Fruit fly (Drosophila melanogaster) whole organism, embryonic: Measurements from ENCODE around the gene Cortactin.
A peak's percentile ranks its signal among the peaks of the same experiment; 100 is the strongest.

Experiments used
- C15 ChIP-seq: fragments of 200-800 bp; sonication (Bioruptor generic); IDR thresholded peaks from 3 replicates; pipeline ENCODE4 v1.3.6; 2022; ENCODE audit warnings: missing biosample characterization, missing genetic modification characterization
- CG10147 ChIP-seq: fragments of 200-800 bp; sonication (Bioruptor generic); optimal IDR thresholded peaks from 2 replicates; lab custom pipeline; 2019; ENCODE audit warnings: missing biosample characterization, mild to moderate bottlenecking, missing genetic modification characterization, moderate library complexity
- CG10543 ChIP-seq: fragments of 200-800 bp; sonication (Bioruptor generic); optimal IDR thresholded peaks from 3 replicates; lab custom pipeline; 2017; ENCODE audit warnings: missing biosample characterization, mild to moderate bottlenecking, missing genetic modification characterization, moderate library complexity
- CG10979 ChIP-seq: fragments of 200-800 bp; sonication (Bioruptor generic); optimal IDR thresholded peaks from 2 replicates; lab custom pipeline; 2018; ENCODE audit warnings: missing biosample characterization, mild to moderate bottlenecking, missing genetic modification characterization, moderate library complexity
- CG11085 ChIP-seq: fragments of 200-800 bp; sonication (Bioruptor generic); IDR thresholded peaks from 2 replicates; pipeline ENCODE4 v1.3.6; 2022; ENCODE audit warnings: missing biosample characterization, missing genetic modification characterization
- CG11456 ChIP-seq: fragments of 200-800 bp; sonication (Bioruptor generic); IDR thresholded peaks from 3 replicates; pipeline ENCODE4 v1.3.6; 2022; ENCODE audit warnings: missing biosample characterization, missing genetic modification characterization
- CG12155 ChIP-seq: fragments of 200-800 bp; sonication (Bioruptor generic); optimal IDR thresholded peaks from 3 replicates; lab custom pipeline; 2016; ENCODE audit warnings: missing biosample characterization, missing genetic modification characterization
- CG13775 ChIP-seq: fragments of 200-800 bp; sonication (Bioruptor generic); optimal IDR thresholded peaks from 3 replicates; lab custom pipeline; 2017; ENCODE audit warnings: missing biosample characterization, mild to moderate bottlenecking, missing genetic modification characterization
- CG14050 ChIP-seq: fragments of 200-800 bp; sonication (Bioruptor generic); IDR thresholded peaks from 3 replicates; pipeline ENCODE4 v1.3.6; 2022; ENCODE audit warnings: missing biosample characterization, missing genetic modification characterization
- CG14441 ChIP-seq: fragments of 200-800 bp; sonication (Bioruptor generic); IDR thresholded peaks from 2 replicates; pipeline ENCODE4 v1.3.6; 2022; ENCODE audit warnings: missing biosample characterization, missing genetic modification characterization
- CG15601 ChIP-seq: fragments of 200-800 bp; sonication (Bioruptor generic); optimal IDR thresholded peaks from 3 replicates; lab custom pipeline; 2019; ENCODE audit warnings: missing biosample characterization, mild to moderate bottlenecking, missing genetic modification characterization, moderate library complexity
- CG15696 ChIP-seq: fragments of 200-800 bp; sonication (Bioruptor generic); optimal IDR thresholded peaks from 2 replicates; lab custom pipeline; 2019; ENCODE audit warnings: missing biosample characterization, mild to moderate bottlenecking, missing genetic modification characterization, moderate library complexity
- CG1603 ChIP-seq: fragments of 200-800 bp; sonication (Bioruptor generic); optimal IDR thresholded peaks from 2 replicates; lab custom pipeline; 2019; ENCODE audit warnings: missing biosample characterization, mild to moderate bottlenecking, missing genetic modification characterization, moderate library complexity
- CG18619 ChIP-seq: fragments of 200-800 bp; sonication (Bioruptor generic); optimal IDR thresholded peaks from 3 replicates; lab custom pipeline; 2017; ENCODE audit warnings: missing biosample characterization, mild to moderate bottlenecking, missing genetic modification characterization
- CG34422 ChIP-seq: fragments of 200-800 bp; sonication (Bioruptor generic); IDR thresholded peaks from 3 replicates; pipeline ENCODE4 v1.3.6; 2022; ENCODE audit warnings: missing biosample characterization, missing genetic modification characterization
- CG42726 ChIP-seq: fragments of 200-800 bp; sonication (Bioruptor generic); IDR thresholded peaks from 2 replicates; pipeline ENCODE4 v1.3.6; 2022; ENCODE audit warnings: missing biosample characterization, missing genetic modification characterization; ENCODE audit not compliant: partially characterized antibody
- CG4617 ChIP-seq: fragments of 200-800 bp; sonication (Bioruptor generic); optimal IDR thresholded peaks from 3 replicates; lab custom pipeline; 2016; ENCODE audit warnings: missing biosample characterization, missing genetic modification characterization, borderline replicate concordance
- CG6683 ChIP-seq: fragments of 200-800 bp; sonication (Bioruptor generic); optimal IDR thresholded peaks from 2 replicates; lab custom pipeline; 2017; ENCODE audit warnings: missing biosample characterization, mild to moderate bottlenecking, missing genetic modification characterization, missing genetic modification reagents
- CG6854 ChIP-seq: fragments of 200-800 bp; sonication (Bioruptor generic); optimal IDR thresholded peaks from 3 replicates; lab custom pipeline; 2017; ENCODE audit warnings: missing biosample characterization, mild to moderate bottlenecking, missing genetic modification characterization
- CG7745 ChIP-seq: fragments of 200-800 bp; sonication (Bioruptor generic); optimal IDR thresholded peaks from 2 replicates; lab custom pipeline; 2018; ENCODE audit warnings: missing biosample characterization, mild to moderate bottlenecking, missing genetic modification characterization, moderate library complexity
- CG7786 ChIP-seq: fragments of 200-800 bp; sonication (Bioruptor generic); optimal IDR thresholded peaks from 2 replicates; lab custom pipeline; 2016; ENCODE audit warnings: missing biosample characterization, missing genetic modification characterization
- CG7928 ChIP-seq: fragments of 200-800 bp; sonication (Bioruptor generic); optimal IDR thresholded peaks from 2 replicates; lab custom pipeline; 2017; ENCODE audit warnings: missing biosample characterization, mild to moderate bottlenecking, missing genetic modification characterization
- CG8359 ChIP-seq: fragments of 200-800 bp; sonication (Bioruptor generic); optimal IDR thresholded peaks from 2 replicates; lab custom pipeline; 2017; ENCODE audit warnings: missing biosample characterization, mild to moderate bottlenecking, missing genetic modification characterization, borderline replicate concordance
- CG8765 ChIP-seq: fragments of 200-800 bp; sonication (Bioruptor generic); IDR thresholded peaks from 2 replicates; pipeline ENCODE4 v1.3.6; 2022; ENCODE audit warnings: missing biosample characterization, missing genetic modification characterization
- CrebB ChIP-seq: fragments of 200-800 bp; sonication (Bioruptor generic); optimal IDR thresholded peaks from 3 replicates; lab custom pipeline; 2018; ENCODE audit warnings: missing biosample characterization, mild to moderate bottlenecking, missing genetic modification characterization
- Deaf1 ChIP-seq: fragments of 200-800 bp; optimal IDR thresholded peaks from 3 replicates; lab custom pipeline; 2019; ENCODE audit warnings: missing biosample characterization, mild to moderate bottlenecking, missing genetic modification characterization, moderate library complexity
- Dp ChIP-seq: fragments of 200-800 bp; sonication (Bioruptor generic); optimal IDR thresholded peaks from 2 replicates; lab custom pipeline; 2018; ENCODE audit warnings: missing biosample characterization, mild to moderate bottlenecking, missing genetic modification characterization, moderate library complexity
- E2f1 ChIP-seq: fragments of 200-800 bp; sonication (Bioruptor generic); IDR thresholded peaks from 2 replicates; pipeline ENCODE4 v1.3.6; 2022; ENCODE audit warnings: missing biosample characterization, missing genetic modification characterization
- Ets65A ChIP-seq: fragments of 200-800 bp; sonication (Bioruptor generic); peaks from one replicate; lab custom pipeline; 2016; ENCODE audit warnings: missing biosample characterization, missing genetic modification characterization
- Hand ChIP-seq: fragments of 200-800 bp; sonication (Bioruptor generic); optimal IDR thresholded peaks from 2 replicates; lab custom pipeline; 2017; ENCODE audit warnings: mild to moderate bottlenecking, missing biosample characterization, missing genetic modification reagents, missing genetic modification characterization
- Jarid2 ChIP-seq: fragments of 200-800 bp; sonication (Bioruptor generic); optimal IDR thresholded peaks from 3 replicates; lab custom pipeline; 2017; ENCODE audit warnings: mild to moderate bottlenecking, missing biosample characterization, missing genetic modification reagents, missing genetic modification characterization
- Max ChIP-seq: fragments of 200-800 bp; sonication (Bioruptor generic); optimal IDR thresholded peaks from 2 replicates; lab custom pipeline; 2016; ENCODE audit warnings: missing biosample characterization, mild to moderate bottlenecking, missing genetic modification characterization
- NC2α ChIP-seq: fragments of 200-800 bp; sonication (Bioruptor generic); optimal IDR thresholded peaks from 2 replicates; lab custom pipeline; 2016; ENCODE audit warnings: missing biosample characterization, missing genetic modification characterization
- Neu2 ChIP-seq: fragments of 200-800 bp; sonication (Bioruptor generic); optimal IDR thresholded peaks from 3 replicates; lab custom pipeline; 2016; ENCODE audit warnings: missing biosample characterization, missing genetic modification characterization, borderline replicate concordance
- Nf-YB ChIP-seq: fragments of 200-800 bp; sonication (Bioruptor generic); optimal IDR thresholded peaks from 3 replicates; lab custom pipeline; 2019; ENCODE audit warnings: missing biosample characterization, mild to moderate bottlenecking, missing genetic modification characterization, moderate library complexity
- Sox100B ChIP-seq: fragments of 200-800 bp; sonication (Bioruptor generic); optimal IDR thresholded peaks from 3 replicates; lab custom pipeline; 2018; ENCODE audit warnings: missing biosample characterization, mild to moderate bottlenecking, missing genetic modification characterization
- YL-1 ChIP-seq: fragments of 200-800 bp; sonication (Bioruptor generic); optimal IDR thresholded peaks from 3 replicates; lab custom pipeline; 2017; ENCODE audit warnings: missing biosample characterization, mild to moderate bottlenecking, missing genetic modification characterization
- bbx ChIP-seq: fragments of 200-800 bp; sonication (Bioruptor generic); IDR thresholded peaks from 2 replicates; pipeline ENCODE4 v1.3.6; 2022; ENCODE audit warnings: missing biosample characterization, missing genetic modification characterization; ENCODE audit not compliant: partially characterized antibody
- cad ChIP-seq: fragments of >200 bp; optimal IDR thresholded peaks from 2 replicates; lab custom pipeline; 2017; ENCODE audit warnings: missing biosample characterization, missing genetic modification characterization
- cg ChIP-seq: fragments of 200-800 bp; sonication (Bioruptor generic); optimal IDR thresholded peaks from 3 replicates; lab custom pipeline; 2019; ENCODE audit warnings: missing biosample characterization, mild to moderate bottlenecking, missing genetic modification characterization, moderate library complexity
- dm ChIP-seq: fragments of 200-800 bp; sonication (Bioruptor generic); optimal IDR thresholded peaks from 3 replicates; lab custom pipeline; 2016; ENCODE audit warnings: missing biosample characterization, missing genetic modification characterization
- dysf ChIP-seq: fragments of 200-800 bp; sonication (Bioruptor generic); IDR thresholded peaks from 3 replicates; pipeline ENCODE4 v1.3.6; 2022; ENCODE audit warnings: missing biosample characterization, missing genetic modification characterization
- eve ChIP-seq, 2 experiments: fragments of >200 bp; optimal IDR thresholded peaks; 2 replicates each; lab custom pipeline; 2017; ENCODE audit warnings: missing biosample characterization in 2 of 2, missing genetic modification characterization in 2 of 2
- exex ChIP-seq: fragments of 200-800 bp; sonication (Bioruptor generic); optimal IDR thresholded peaks from 4 replicates; lab custom pipeline; 2018; ENCODE audit warnings: missing biosample characterization, mild to moderate bottlenecking, missing genetic modification characterization, moderate library complexity
- hth ChIP-seq: fragments of >200 bp; optimal IDR thresholded peaks from 2 replicates; lab custom pipeline; 2017; ENCODE audit warnings: inconsistent platforms
- mam ChIP-seq: fragments of 200-800 bp; sonication (Bioruptor generic); optimal IDR thresholded peaks from 3 replicates; lab custom pipeline; 2016; ENCODE audit warnings: missing biosample characterization, missing genetic modification characterization
- odd ChIP-seq: fragments of 200-800 bp; sonication (Bioruptor generic); optimal IDR thresholded peaks from 2 replicates; lab custom pipeline; 2017; ENCODE audit warnings: missing biosample characterization, mild to moderate bottlenecking, missing genetic modification characterization
- pum ChIP-seq: fragments of 200-800 bp; sonication (Bioruptor generic); optimal IDR thresholded peaks from 2 replicates; lab custom pipeline; 2016; ENCODE audit warnings: missing biosample characterization, missing genetic modification characterization
- tx ChIP-seq: fragments of 200-800 bp; sonication (Bioruptor generic); optimal IDR thresholded peaks from 2 replicates; lab custom pipeline; 2016; ENCODE audit warnings: missing biosample characterization, missing genetic modification characterization
- zfh2 ChIP-seq: fragments of 200-800 bp; sonication (Bioruptor generic); optimal IDR thresholded peaks from 2 replicates; lab custom pipeline; 2016; ENCODE audit warnings: missing biosample characterization, missing genetic modification characterization

The Cortactin gene

DNA sequence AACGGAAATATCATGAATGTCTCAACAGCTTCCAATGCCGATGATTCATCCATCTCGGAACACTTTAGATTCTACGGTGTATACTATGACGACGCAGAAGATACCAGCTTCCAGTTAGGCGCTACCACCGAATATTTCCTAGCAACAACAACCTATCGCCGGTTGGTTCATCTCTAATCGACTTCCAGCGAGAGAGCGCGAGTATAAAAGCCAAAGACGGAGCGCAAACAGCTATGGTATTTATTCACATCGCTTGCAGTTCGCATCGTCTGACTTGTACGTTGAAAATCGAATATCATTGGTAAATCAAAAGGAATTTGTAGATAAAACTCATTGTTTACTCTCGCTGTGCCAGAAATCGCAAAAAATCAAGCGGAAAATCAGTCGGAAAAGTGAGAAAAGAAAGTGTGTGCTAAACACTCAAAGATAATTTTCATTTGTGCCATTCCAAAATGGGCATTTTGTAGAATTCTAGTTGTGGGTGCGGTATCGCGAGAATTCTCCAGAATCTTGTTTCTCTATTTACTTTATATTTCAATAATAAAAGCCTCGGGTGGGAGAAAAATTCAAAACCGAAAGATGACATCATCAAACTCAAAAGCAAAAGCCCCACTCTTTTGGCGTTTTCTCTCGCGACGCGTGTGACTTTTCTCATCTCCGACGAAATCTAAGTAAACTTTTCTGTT, 882 bp upstream of the Cortactin start, which contains the start of gene AnxB9 (continued):
- no peak for TF ChIP-seq Neu2 (GFP tag; lab: Kevin White, UChicago)
- TF ChIP-seq CG14441 (GFP tag; lab: Robert Waterston, UW) = no peak
- peak; percentile 30 for TF ChIP-seq Deaf1 (tag; lab: Kevin White, UChicago)
- no peak for TF ChIP-seq YL-1
- no peak for TF ChIP-seq CG7928
- no peak for TF ChIP-seq mam (GFP tag; lab: Kevin White, UChicago)
- TF ChIP-seq NC2α (GFP tag; lab: Kevin White, UChicago) = peak; percentile 51
- TF ChIP-seq CG6683 (GFP tag; lab: Kevin White, UChicago) = no peak
- no peak for TF ChIP-seq Dp (GFP tag; lab: Kevin White, UChicago)
- peak; percentile 8 for TF ChIP-seq CG15601 (tag; lab: Kevin White, UChicago)
- TF ChIP-seq CG34422 = peak; percentile 54; the same call in 1 of the 3 replicates
- TF ChIP-seq E2f1 (GFP tag; lab: Robert Waterston, UW) = peak; percentile 39; the same call in 1 of the 2 replicates
- no peak for TF ChIP-seq cad (GFP tag; lab: Kevin White, UChicago)
- TF ChIP-seq Jarid2 (GFP tag; lab: Kevin White, UChicago) = peak; percentile 84
- TF ChIP-seq CG10979 (tag; lab: Kevin White, UChicago) = no peak
- no peak for TF ChIP-seq zfh2
- TF ChIP-seq Ets65A (GFP tag; lab: Kevin White, UChicago) = no peak
- TF ChIP-seq CG14050 = no peak
- peak; percentile 18 for TF ChIP-seq Max (GFP tag; lab: Kevin White, UChicago)
- peak; percentile 48 for TF ChIP-seq CG6854 (GFP tag; lab: Kevin White, UChicago)
- peak; percentile 40 for TF ChIP-seq CG4617 (GFP tag; lab: Kevin White, UChicago)
- TF ChIP-seq CG7745 (tag; lab: Kevin White, UChicago) = no peak
- no peak for TF ChIP-seq dm (GFP tag; lab: Kevin White, UChicago)
- peak; percentile 50 for TF ChIP-seq CrebB (tag; lab: Kevin White, UChicago)
- TF ChIP-seq CG7786 (GFP tag; lab: Kevin White, UChicago) = no peak
- no peak for TF ChIP-seq Nf-YB (GFP tag; lab: Kevin White, UChicago)
- no peak for TF ChIP-seq CG15696 (tag; lab: Kevin White, UChicago)
- TF ChIP-seq CG42726 = peak; percentile 77; the same call in 1 of the 2 replicates
- TF ChIP-seq dysf (GFP tag; lab: Robert Waterston, UW) = no peak
- TF ChIP-seq eve (GFP tag; optimal IDR thresholded peaks at IDR 0.05; lab: Kevin White, UChicago) = no peak
- TF ChIP-seq CG12155 (GFP tag; lab: Kevin White, UChicago) = peak; percentile 46
- peak; percentile 57 for TF ChIP-seq odd
- TF ChIP-seq Sox100B = no peak
- TF ChIP-seq CG8765 (GFP tag; lab: Robert Waterston, UW) = no peak
- TF ChIP-seq CG8359 (GFP tag; lab: Kevin White, UChicago) = no peak
- peak; percentile 33; the same call in 1 of the 3 replicates for TF ChIP-seq CG11456 (GFP tag; lab: Robert Waterston, UW)
- TF ChIP-seq hth (lab: Kevin White, UChicago) = no peak
- peak; percentile 6 for TF ChIP-seq CG18619 (GFP tag; lab: Kevin White, UChicago)
- TF ChIP-seq C15 (GFP tag; lab: Robert Waterston, UW) = no peak
- TF ChIP-seq CG11085 (GFP tag; lab: Robert Waterston, UW) = no peak
- peak; percentile 75 for TF ChIP-seq bbx (GFP tag; lab: Robert Waterston, UW)
- no peak for TF ChIP-seq cg (GFP tag; lab: Kevin White, UChicago)
- TF ChIP-seq CG13775 (GFP tag; lab: Kevin White, UChicago) = no peak
- peak; percentile 70 for TF ChIP-seq CG10543 (GFP tag; lab: Kevin White, UChicago)
- peak; percentile 43 for TF ChIP-seq CG1603 (tag; lab: Kevin White, UChicago)
- TF ChIP-seq tx (GFP tag; lab: Kevin White, UChicago) = no peak
- peak; percentile 75 for TF ChIP-seq Hand (GFP tag; lab: Kevin White, UChicago)
- no peak for TF ChIP-seq CG10147
- TF ChIP-seq exex (tag; lab: Kevin White, UChicago) = peak; percentile 26
- no peak for TF ChIP-seq pum (GFP tag; lab: Kevin White, UChicago)
